Fruit fly (Drosophila melanogaster) ovary, adult (tissue): ENCODE measurements around the gene CG31688.
A peak's percentile ranks its signal among the peaks of the same experiment; 100 is the strongest.

Source experiments
- CG17801 ChIP-seq: fragments of 200-800 bp; optimal IDR thresholded peaks from 2 replicates; lab custom pipeline; 2019; ENCODE audit warnings: missing biosample characterization, mild to moderate bottlenecking, missing genetic modification characterization, moderate library complexity; ENCODE audit not compliant: partially characterized antibody

The CG31688 gene

dm6 chr2L:20425854-20426396, at the start of gene CG31688:
CG31688 (plus strand) TSS chr2L:20426199.
- no peak for TF ChIP-seq CG17801 (GFP tag; lab: Kevin White, UChicago)

DNA sequence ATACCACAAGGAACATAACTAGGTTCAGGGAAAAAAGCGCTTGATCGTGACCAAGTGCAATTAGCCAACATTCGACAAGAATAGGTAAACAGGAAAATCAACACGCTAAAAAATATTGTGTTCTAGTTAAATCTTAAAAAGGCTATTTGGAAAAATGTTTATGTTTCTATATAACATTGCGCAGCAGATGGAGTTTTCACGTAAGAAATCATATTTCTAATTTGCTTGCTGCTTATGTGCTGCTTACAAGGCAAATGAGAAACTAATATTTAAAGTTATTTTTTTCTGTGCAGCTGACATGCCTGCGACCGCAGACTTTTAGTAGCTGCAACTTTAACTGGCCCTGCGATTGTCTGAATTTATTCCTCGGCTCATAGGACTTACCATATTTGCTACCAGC, 44.7 kb upstream of the CG31688 start:
- no peak for TF ChIP-seq CG17801 (GFP tag; lab: Kevin White, UChicago)

dm6 chr2L:20382141-20382815, 43.7 kb upstream of the CG31688 start, which contains the start of gene CG16798:
CG16798 (minus strand) TSS chr2L:20382356.
- TF ChIP-seq CG17801 (GFP tag; lab: Kevin White, UChicago): no peak

- no peak for TF ChIP-seq CG17801 (GFP tag; lab: Kevin White, UChicago)
These were observed 36.0 kb upstream of the CG31688 start for dm6 chr2L:20390004-20390403.

dm6 chr2L:20397032-20397431, 29.0 kb upstream of the CG31688 start:
- TF ChIP-seq CG17801 (GFP tag; lab: Kevin White, UChicago): no peak

DNA sequence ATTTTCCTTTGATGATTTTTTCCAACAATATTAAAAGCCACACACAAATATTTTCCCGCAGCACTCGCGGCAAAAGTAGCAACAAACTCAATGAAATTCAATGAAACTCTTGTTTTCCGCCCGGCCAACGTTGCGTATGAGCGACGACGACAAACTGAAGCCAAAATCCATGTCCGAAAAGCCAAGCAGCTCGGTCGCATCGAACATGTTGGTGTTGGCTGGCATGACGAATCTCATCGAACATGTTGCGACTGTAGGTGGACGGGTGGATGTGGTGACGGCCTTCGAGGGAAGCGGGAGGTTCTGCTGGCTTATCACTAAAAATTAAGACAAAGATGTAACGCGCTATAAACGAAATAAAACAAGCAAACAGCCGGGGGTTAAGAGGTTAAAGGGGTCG, 26.8 kb upstream of the CG31688 start:
- TF ChIP-seq CG17801 (GFP tag; lab: Kevin White, UChicago): no peak

DNA sequence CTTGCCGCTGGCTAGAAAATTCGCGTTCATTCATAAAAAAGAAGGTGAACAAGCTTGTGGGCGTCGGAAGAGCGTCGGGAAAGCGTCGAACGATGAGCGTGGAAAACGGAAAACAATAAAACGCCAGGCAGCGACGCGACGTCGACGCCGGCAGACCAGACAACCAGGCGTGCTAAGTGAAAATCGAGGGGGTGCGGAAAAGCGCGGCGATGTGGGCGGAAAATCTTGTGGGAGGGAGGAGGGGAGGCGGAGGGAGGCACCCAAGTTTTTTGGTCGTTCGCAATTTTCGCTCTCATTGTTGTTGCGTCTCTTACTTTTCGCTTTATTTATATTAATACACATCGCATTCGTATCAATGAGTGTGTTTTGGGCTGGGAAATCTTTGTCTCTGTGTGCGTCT, 25.1 kb upstream of the CG31688 start:
- TF ChIP-seq CG17801 (GFP tag; lab: Kevin White, UChicago): no peak

DNA sequence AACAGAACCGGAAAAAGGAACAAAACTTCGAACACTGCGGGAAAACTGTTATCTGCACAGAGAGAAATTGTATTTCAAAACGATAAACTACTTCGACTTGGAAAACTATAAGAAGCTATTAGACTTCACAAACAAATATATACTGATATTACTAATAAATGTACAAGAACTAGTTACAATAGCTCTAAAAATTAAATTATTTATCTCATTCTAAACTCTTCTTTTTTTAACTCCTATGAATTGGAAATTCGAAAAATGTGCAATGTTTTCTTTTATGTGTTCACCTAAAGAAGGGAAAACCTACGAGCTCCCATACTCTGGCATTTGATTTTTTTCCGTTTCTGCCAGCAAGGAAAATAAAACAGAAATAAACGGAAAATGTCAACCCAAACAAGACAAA, 24.6 kb upstream of the CG31688 start:
- no peak for TF ChIP-seq CG17801 (GFP tag; lab: Kevin White, UChicago)

- TF ChIP-seq CG17801 (GFP tag; lab: Kevin White, UChicago): no peak
These were observed 12.2 kb upstream of the CG31688 start for dm6 chr2L:20413826-20414225.

DNA sequence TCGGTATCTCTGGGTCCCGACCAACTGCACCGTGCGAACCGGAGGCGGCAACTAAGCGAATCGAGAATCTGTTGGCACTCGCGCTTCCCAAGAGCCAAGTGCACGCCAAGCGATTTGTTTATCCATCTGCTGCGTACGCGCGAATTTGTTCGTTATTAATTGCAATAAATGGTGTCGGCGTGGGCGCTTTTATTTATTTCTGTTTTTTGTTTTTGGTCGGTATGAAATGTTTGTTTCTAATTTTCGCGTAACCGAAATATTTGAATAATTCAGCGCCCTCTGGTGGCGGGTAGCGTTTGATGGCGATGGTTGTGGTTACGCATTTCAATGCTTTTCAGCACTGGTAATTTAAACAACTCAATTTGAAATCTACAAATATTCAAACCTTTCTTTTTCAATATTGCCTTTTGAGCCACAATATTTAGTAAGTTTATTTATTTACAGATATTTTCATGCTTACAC, 11.2 kb upstream of the CG31688 start, which contains the start of gene CG10947:
TSS of gene CG10947 (minus strand) at position 51 of the 462 bp plus-strand sequence.
- no peak for TF ChIP-seq CG17801 (GFP tag; lab: Kevin White, UChicago)

- TF ChIP-seq CG17801 (GFP tag; lab: Kevin White, UChicago): no peak
These were observed 9.0 kb upstream of the CG31688 start, which contains the start of the genes CG10949 and Arpc2 for dm6 chr2L:20416754-20417563. CG10949 (minus strand) TSS chr2L:20416918. Arpc2 (plus strand) TSS chr2L:20417057.

- TF ChIP-seq CG17801 (GFP tag; lab: Kevin White, UChicago): peak; percentile 10
These were observed 8.3 kb upstream of the CG31688 start for dm6 chr2L:20417597-20418286.

DNA sequence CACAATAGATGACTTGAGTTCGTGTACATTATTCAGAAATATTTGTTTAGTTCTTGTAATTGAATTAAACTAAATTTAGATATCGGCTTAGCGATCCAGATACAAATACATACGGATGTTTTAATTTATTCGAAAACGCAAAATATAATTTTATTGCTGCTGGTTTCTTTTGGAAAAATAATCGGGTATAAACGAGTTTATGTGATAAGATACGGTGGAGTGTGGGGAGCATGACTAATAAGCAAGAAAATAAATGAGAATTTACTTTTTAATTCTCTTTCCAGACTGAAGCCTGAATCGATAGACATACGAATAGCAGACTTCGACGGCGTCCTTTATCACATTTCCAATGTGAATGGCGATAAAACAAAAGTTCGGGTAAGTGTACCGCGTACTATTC, 6.0 kb upstream of the CG31688 start:
- no peak for TF ChIP-seq CG17801 (GFP tag; lab: Kevin White, UChicago)

dm6 chr2L:20424560-20424959, 1.4 kb upstream of the CG31688 start, which contains the start of gene CG15130:
CG15130 (minus strand) TSS chr2L:20424660.
- TF ChIP-seq CG17801 (GFP tag; lab: Kevin White, UChicago): no peak

- TF ChIP-seq CG17801 (GFP tag; lab: Kevin White, UChicago): no peak
These were observed 1.4 kb downstream of the CG31688 start for dm6 chr2L:20427401-20427800.
